Fruit fly (Drosophila melanogaster): ENCODE results near the gene PIG-Wa.
A peak's percentile ranks its signal among the peaks of the same experiment; 100 is the strongest.

The PIG-Wa gene

dm6 chr2L:2382971-2383370, at the start of gene PIG-Wa:
TSS of gene PIG-Wa (plus strand) at chr2L:2383202.
- TF ChIP-seq CG8478 (optimal IDR thresholded peaks at IDR 0.05) (no peak), CTCF (optimal IDR thresholded peaks at IDR 0.05) (no peak)

dm6 chr2L:2348479-2348878, 34.5 kb upstream of the PIG-Wa start:
- TF ChIP-seq CTCF (optimal IDR thresholded peaks at IDR 0.05): no peak
- no peak for TF ChIP-seq CG8478 (optimal IDR thresholded peaks at IDR 0.05)

dm6 chr2L:2357228-2357656, 25.8 kb upstream of the PIG-Wa start, which contains the start of gene CG9967:
TSS of gene CG9967 (minus strand) at chr2L:2357356.
- no peak for TF ChIP-seq CG8478 (optimal IDR thresholded peaks at IDR 0.05)
- TF ChIP-seq CTCF (optimal IDR thresholded peaks at IDR 0.05): no peak

- TF ChIP-seq CG8478 (optimal IDR thresholded peaks at IDR 0.05): no peak
- TF ChIP-seq CTCF (optimal IDR thresholded peaks at IDR 0.05): no peak
Measured at dm6 chr2L:2361893-2362807, 20.9 kb upstream of the PIG-Wa start.

dm6 chr2L:2362808-2363394, 20.1 kb upstream of the PIG-Wa start:
- TF ChIP-seq CTCF (optimal IDR thresholded peaks at IDR 0.05): no peak
- no peak for TF ChIP-seq CG8478 (optimal IDR thresholded peaks at IDR 0.05)

- TF ChIP-seq CG8478 (optimal IDR thresholded peaks at IDR 0.05) (no peak), CTCF (optimal IDR thresholded peaks at IDR 0.05) (no peak)
Measured at dm6 chr2L:2363626-2364147, 19.3 kb upstream of the PIG-Wa start.

dm6 chr2L:2364200-2364754, 18.7 kb upstream of the PIG-Wa start:
- TF ChIP-seq CG8478 (optimal IDR thresholded peaks at IDR 0.05) (no peak), CTCF (optimal IDR thresholded peaks at IDR 0.05) (no peak)

dm6 chr2L:2365077-2365651, 17.8 kb upstream of the PIG-Wa start, which contains the start of the genes Rab5 and Axud1:
TSS of gene Rab5 (minus strand) at chr2L:2365273.
TSS of gene Axud1 (plus strand) at chr2L:2365345.
- TF ChIP-seq CG8478 (optimal IDR thresholded peaks at IDR 0.05): no peak
- peak in 1 of 2 experiments; percentile 2 for TF ChIP-seq CTCF (optimal IDR thresholded peaks at IDR 0.05)

dm6 chr2L:2365655-2366214, 17.3 kb upstream of the PIG-Wa start:
- TF ChIP-seq CG8478 (optimal IDR thresholded peaks at IDR 0.05) (no peak), CTCF (optimal IDR thresholded peaks at IDR 0.05) (no peak)

- no peak for TF ChIP-seq CG8478 (optimal IDR thresholded peaks at IDR 0.05)
- TF ChIP-seq CTCF (optimal IDR thresholded peaks at IDR 0.05): no peak
Measured at dm6 chr2L:2370352-2370751, 12.7 kb upstream of the PIG-Wa start.

- TF ChIP-seq CTCF (optimal IDR thresholded peaks at IDR 0.05) (no peak), CG8478 (optimal IDR thresholded peaks at IDR 0.05) (no peak)
Measured at dm6 chr2L:2371406-2372111, 11.4 kb upstream of the PIG-Wa start, which contains the start of gene CG3597. TSS of gene CG3597 (minus strand) at chr2L:2371524.

dm6 chr2L:2372112-2372449, 10.9 kb upstream of the PIG-Wa start:
- TF ChIP-seq CTCF (optimal IDR thresholded peaks at IDR 0.05) (no peak), CG8478 (optimal IDR thresholded peaks at IDR 0.05) (no peak)

dm6 chr2L:2373818-2374746, 8.9 kb upstream of the PIG-Wa start, which contains the start of the genes CG3609 and CG15390:
TSS of gene CG3609 (minus strand) at chr2L:2374627.
TSS of gene CG15390 (plus strand) at chr2L:2374713.
- TF ChIP-seq CG8478 (optimal IDR thresholded peaks at IDR 0.05) (no peak), CTCF (optimal IDR thresholded peaks at IDR 0.05) (peak in 1 of 2 experiments; percentile 3)

All from S2 (cell line).